Worm (Caenorhabditis elegans): ENCODE data around the gene C09E8.1.
"Not testable (repeated sequence)": the region's sequence is repeated elsewhere in the genome, so short reads cannot be mapped to it uniquely, and the experiment has no call there.

C09E8.1 gene

DNA sequence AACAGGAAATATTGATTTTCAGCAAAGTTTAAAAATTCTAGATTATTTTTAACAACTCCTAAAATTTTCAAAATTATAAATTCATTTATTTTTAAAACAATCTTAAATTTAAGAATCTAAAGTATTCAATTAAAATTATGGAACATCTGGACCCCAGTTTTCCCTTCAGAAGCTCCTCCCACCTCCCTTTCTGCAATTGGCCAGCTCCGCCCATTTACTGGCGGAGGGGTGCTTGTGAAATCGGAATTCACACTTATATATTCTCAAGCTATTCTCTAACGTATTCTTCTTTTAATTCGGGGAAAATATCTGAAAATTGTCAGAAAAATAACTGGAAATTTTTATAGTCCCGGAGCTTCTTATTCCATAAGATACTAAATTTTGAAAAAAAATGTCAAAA is 40.5 kb upstream of the C09E8.1 start, which contains the start of gene mab-9:
TSS of gene mab-9 (plus strand) at position 260 of the 400 bp plus-strand sequence.
- TF ChIP-seq F49E8.2 (tag; optimal IDR thresholded peaks at IDR 0.05; ENCODE audit: insufficient read depth) (no peak), nhr-80 (tag; optimal IDR thresholded peaks at IDR 0.05) (no peak), T26A5.8 (tag; optimal IDR thresholded peaks at IDR 0.05) (no peak)

DNA sequence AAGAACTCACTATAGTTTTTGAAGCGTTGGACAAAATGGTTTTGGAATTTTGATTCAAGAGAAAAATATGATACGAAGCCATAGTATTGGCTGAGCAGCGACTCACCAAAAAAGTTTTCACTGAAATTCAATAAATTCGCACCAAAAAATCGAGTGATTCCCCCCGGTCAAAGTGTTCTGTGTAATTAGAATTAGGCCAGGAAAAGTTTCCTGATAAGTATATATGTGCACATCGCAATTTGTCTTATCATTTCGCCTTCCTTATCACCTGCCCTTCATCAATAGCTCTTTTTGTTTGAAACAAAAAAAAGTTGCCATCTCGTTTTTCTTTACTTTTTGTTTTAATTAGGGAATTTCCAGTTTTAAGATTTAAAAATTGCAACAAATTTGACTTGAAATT is 34.6 kb upstream of the C09E8.1 start:
- TF ChIP-seq B0261.1 (tag; optimal IDR thresholded peaks at IDR 0.05) (no peak), zfh-2 (GFP tag; conservative IDR thresholded peaks at IDR 0.05) (no peak), B0019.2 (GFP tag; conservative IDR thresholded peaks at IDR 0.05) (no peak), nhr-80 (tag; optimal IDR thresholded peaks at IDR 0.05) (peak; percentile 53), mcd-1 (GFP tag; IDR thresholded peaks at IDR 0.05) (no peak)

DNA sequence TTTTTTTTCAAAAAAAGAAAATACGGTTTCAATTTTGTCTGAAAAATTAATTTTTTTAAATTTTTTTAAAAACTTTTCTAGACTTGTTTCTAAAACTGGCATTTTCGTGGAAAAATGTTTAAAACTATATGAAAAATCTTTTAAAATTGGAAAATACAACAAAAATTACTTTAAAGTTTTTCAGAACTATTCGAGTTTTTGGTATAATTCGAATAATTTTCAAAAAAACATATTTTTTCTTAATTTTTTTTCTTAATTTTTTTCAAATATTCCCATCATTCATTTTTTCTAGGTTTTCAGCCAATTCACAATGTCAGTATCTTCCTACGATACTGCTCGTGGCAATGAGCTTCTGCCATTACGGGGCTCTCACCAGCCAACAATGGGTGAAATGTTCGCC is 34.0 kb upstream of the C09E8.1 start, which contains the start of gene slc-36.2:
TSS of gene slc-36.2 (plus strand) at position 301 of the 400 bp plus-strand sequence.
- TF ChIP-seq Y56A3A.18 (GFP tag; IDR thresholded peaks at IDR 0.05) (no peak), dpff-1 (tag; optimal IDR thresholded peaks at IDR 0.05) (no peak), F49E8.2 (tag; optimal IDR thresholded peaks at IDR 0.05; ENCODE audit: insufficient read depth) (no peak), hlh-12 (tag; optimal IDR thresholded peaks at IDR 0.05) (no peak), Y53G8AR.9 (GFP tag; conservative IDR thresholded peaks at IDR 0.05) (no peak), somi-1 (GFP tag; optimal IDR thresholded peaks at IDR 0.05) (no peak), gei-17 (GFP tag; optimal IDR thresholded peaks at IDR 0.05) (no peak), hsf-1 (GFP tag; IDR thresholded peaks at IDR 0.05) (no peak), F52B5.7 (tag; optimal IDR thresholded peaks at IDR 0.05) (no peak), sdz-38 (tag; optimal IDR thresholded peaks at IDR 0.05) (no peak), F22D6.2 (tag; optimal IDR thresholded peaks at IDR 0.05) (no peak), sea-2 (GFP tag; IDR thresholded peaks at IDR 0.05) (no peak)

DNA sequence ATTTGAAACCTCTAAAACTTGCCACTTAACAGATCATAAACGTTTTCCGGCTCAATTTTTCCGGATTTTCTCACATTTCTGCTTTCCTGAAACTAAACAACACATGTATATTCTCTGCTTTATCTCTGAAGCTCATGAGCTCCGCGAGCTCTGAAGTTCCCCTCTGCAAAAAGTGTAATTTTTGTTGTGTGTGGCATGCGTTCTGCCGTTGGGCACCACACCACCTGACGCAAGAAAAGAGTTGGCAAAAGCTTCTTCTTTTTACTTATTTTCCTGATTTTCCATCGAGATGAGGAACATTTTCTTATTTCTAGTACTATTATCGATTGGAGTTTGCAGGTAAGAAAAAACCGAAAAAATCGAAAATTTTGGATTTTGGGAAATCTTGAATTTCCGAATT is 29.9 kb upstream of the C09E8.1 start, which contains the start of gene lgc-34:
TSS of gene lgc-34 (plus strand) at position 200 of the 400 bp plus-strand sequence.
- TF ChIP-seq F57C9.4 (tag; optimal IDR thresholded peaks at IDR 0.05): no peak
- TF ChIP-seq rec-8 (tag; optimal IDR thresholded peaks at IDR 0.05): no peak
- TF ChIP-seq ets-4 (GFP tag; optimal IDR thresholded peaks at IDR 0.05): no peak
- no peak for TF ChIP-seq F39B2.1 (GFP tag; IDR thresholded peaks at IDR 0.05)
- TF ChIP-seq ekl-4 (GFP tag; IDR thresholded peaks at IDR 0.05): no peak
- no peak for TF ChIP-seq hmg-1.2 (GFP tag; IDR thresholded peaks at IDR 0.05)
- no peak for TF ChIP-seq Y79H2A.3 (GFP tag; conservative IDR thresholded peaks at IDR 0.05)
- no peak for TF ChIP-seq die-1 (tag; optimal IDR thresholded peaks at IDR 0.05)
- no peak for TF ChIP-seq ztf-25 (GFP tag; IDR thresholded peaks at IDR 0.05)
- TF ChIP-seq attf-6 (GFP tag; IDR thresholded peaks at IDR 0.05): no peak
- no peak for TF ChIP-seq T07F8.4 (tag; optimal IDR thresholded peaks at IDR 0.05)
- no peak for TF ChIP-seq bed-1 (GFP tag; IDR thresholded peaks at IDR 0.05)
- no peak for TF ChIP-seq lin-26 (GFP tag; IDR thresholded peaks at IDR 0.05)

ce11 chrII:535226-535625 is 21.1 kb upstream of the C09E8.1 start, which contains the start of gene T27A1.3:
Gene T27A1.3, plus strand, starts transcription at chrII:535526.
- TF ChIP-seq tbp1 (GFP tag; optimal IDR thresholded peaks at IDR 0.05); efl-1 (GFP tag; optimal IDR thresholded peaks at IDR 0.05); snpc-1.3 (tag; optimal IDR thresholded peaks at IDR 0.05; ENCODE audit: insufficient read depth): not testable (repeated sequence)

Data from whole organism, young adult.